Worm (Caenorhabditis elegans): ENCODE results near the gene nex-1.
A peak's percentile ranks its signal among the peaks of the same experiment; 100 is the strongest.

The nex-1 gene

DNA sequence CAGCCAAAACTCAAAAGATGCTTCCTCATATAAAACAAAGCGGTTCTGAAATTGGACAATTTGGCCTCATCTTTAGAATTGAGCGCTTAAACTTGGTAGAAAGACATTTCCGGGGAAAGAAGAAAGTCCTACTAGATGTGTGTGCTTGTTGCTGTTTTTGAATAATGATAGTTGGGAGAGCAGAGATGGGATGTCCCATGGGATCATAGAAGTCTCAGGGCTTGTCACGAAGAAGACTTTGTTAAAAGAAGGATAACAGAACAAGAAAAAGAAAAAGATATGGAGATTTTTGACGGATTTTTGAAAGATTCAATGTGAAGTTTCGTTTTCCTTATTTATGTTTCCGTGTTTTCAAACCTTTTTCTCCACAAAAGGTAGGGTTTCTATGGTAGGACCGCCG lies 6.7 kb upstream of the nex-1 start, which contains the start of gene ZC155.2:
Gene ZC155.2, plus strand, starts transcription at position 301 of the 400 bp plus-strand sequence.
- TF ChIP-seq zfp-2 (tag; optimal IDR thresholded peaks at IDR 0.05) (no peak), nhr-6 (tag; optimal IDR thresholded peaks at IDR 0.05) (no peak), hlh-11 (tag; optimal IDR thresholded peaks at IDR 0.05) (no peak), spr-1 (tag; optimal IDR thresholded peaks at IDR 0.05) (no peak), skn-1 (tag; optimal IDR thresholded peaks at IDR 0.05) (no peak)

DNA sequence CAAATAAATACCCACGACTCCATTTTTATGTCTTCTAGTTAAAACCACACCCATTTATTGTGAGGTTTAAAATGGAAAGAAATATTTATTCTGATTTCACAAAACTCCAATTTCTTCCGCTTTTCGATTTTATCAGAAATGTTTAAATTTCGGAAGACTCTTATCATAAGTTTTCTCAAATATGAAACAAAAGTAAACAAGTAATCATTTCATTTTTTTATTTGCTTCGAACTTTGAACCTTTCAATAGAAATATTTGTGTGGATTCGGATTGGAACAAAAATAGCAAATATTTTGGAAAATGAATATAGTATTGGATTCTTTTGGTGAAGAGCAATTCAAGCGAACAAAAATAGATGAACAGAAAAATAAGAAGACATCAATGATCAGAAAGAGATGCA lies 3.6 kb upstream of the nex-1 start:
- TF ChIP-seq dpl-1 (GFP tag; optimal IDR thresholded peaks at IDR 0.05), result no peak
- TF ChIP-seq daf-16 (GFP tag; optimal IDR thresholded peaks at IDR 0.05), result no peak
- TF ChIP-seq daf-16 (tag; optimal IDR thresholded peaks at IDR 0.05), result peak; percentile 83
- no peak for TF ChIP-seq mdt-29 (GFP tag; IDR thresholded peaks at IDR 0.05)
- TF ChIP-seq F37D6.2 (tag; optimal IDR thresholded peaks at IDR 0.05), result no peak
- no peak for TF ChIP-seq unc-130 (GFP tag; optimal IDR thresholded peaks at IDR 0.05)
- TF ChIP-seq T26A8.4 (GFP tag; IDR thresholded peaks at IDR 0.05), result no peak

DNA sequence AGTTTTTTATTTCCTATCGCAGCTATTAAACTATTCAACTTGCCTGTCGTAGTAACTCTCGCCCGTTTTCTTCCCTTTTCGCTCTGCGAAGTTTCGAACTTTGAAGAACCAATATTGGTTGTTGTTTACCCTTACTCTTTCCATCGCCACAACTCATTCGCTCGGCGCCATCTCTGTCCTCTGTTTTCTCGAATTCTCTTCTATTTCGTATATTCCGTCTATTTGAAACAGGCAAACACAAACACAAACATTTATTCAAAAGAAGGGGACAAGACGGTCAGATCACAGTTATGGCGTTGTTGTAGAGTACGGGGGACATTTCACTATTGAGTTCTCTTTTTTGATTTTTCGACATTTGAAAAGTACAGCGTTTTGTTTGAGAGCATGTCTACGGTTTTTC lies 2.6 kb upstream of the nex-1 start:
- no peak for TF ChIP-seq lim-7 (GFP tag; IDR thresholded peaks at IDR 0.05)
- no peak for TF ChIP-seq ama-1 (optimal IDR thresholded peaks at IDR 0.05)
- no peak for TF ChIP-seq daf-16 (GFP tag; optimal IDR thresholded peaks at IDR 0.05)
- peak; percentile 94 for TF ChIP-seq daf-16 (tag; optimal IDR thresholded peaks at IDR 0.05)
- peak; percentile 35 for TF ChIP-seq nhr-28 (tag; optimal IDR thresholded peaks at IDR 0.05)
- TF ChIP-seq pha-4 (GFP tag; IDR thresholded peaks at IDR 0.05), result no peak
- peak; percentile 72 for TF ChIP-seq pha-4 (tag; optimal IDR thresholded peaks at IDR 0.05)

DNA sequence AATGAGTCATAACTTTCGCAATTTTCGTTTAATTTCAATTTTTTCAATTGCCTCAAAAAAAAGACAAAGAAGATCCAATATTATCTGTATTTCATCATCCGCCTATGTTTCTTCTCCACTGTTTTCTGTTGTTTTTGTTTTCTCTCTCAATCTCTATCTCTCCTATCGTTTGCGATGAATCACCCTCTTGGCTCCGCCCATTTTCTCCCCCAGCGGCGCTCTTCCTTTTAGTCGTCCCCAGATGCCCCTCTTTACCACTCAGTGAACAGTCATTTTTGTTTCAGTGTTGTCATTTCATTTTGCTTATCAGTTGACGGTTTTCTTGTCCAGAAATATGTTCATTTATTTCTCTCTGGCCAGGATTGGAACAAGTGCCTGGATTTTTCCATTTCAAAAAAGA lies 513 bp upstream of the nex-1 start:
- TF ChIP-seq nhr-77 (tag; optimal IDR thresholded peaks at IDR 0.05), result peak; percentile 23
- TF ChIP-seq nhr-41 (GFP tag; IDR thresholded peaks at IDR 0.05), result no peak
- TF ChIP-seq zip-2 (tag; optimal IDR thresholded peaks at IDR 0.05), result no peak
- TF ChIP-seq madf-9 (GFP tag; conservative IDR thresholded peaks at IDR 0.05), result 0 out of 2 replicates have a peak, but pooled peaks have one; percentile 18
- TF ChIP-seq mdt-29 (GFP tag; IDR thresholded peaks at IDR 0.05), result no peak
- TF ChIP-seq set-16 (GFP tag; IDR thresholded peaks at IDR 0.05), result no peak
- no peak for TF ChIP-seq T20F7.1 (GFP tag; optimal IDR thresholded peaks at IDR 0.05)
- no peak for TF ChIP-seq daf-8 (GFP tag; IDR thresholded peaks at IDR 0.05)
- TF ChIP-seq ceh-32 (tag; optimal IDR thresholded peaks at IDR 0.05; ENCODE audit: poor library complexity), result no peak
- no peak for TF ChIP-seq ZK546.5 (tag; optimal IDR thresholded peaks at IDR 0.05)
- TF ChIP-seq lsy-2 (tag; optimal IDR thresholded peaks at IDR 0.05), result peak in 1 of 2 experiments; percentile 21
- peak; percentile 36 for TF ChIP-seq pqm-1 (tag; optimal IDR thresholded peaks at IDR 0.05)
- TF ChIP-seq D1046.2 (GFP tag; IDR thresholded peaks at IDR 0.05), result no peak
- TF ChIP-seq snpc-4 (tag; optimal IDR thresholded peaks at IDR 0.05), result no peak
- TF ChIP-seq hlh-11 (tag; optimal IDR thresholded peaks at IDR 0.05), result peak; percentile 36
- peak; percentile 54 for TF ChIP-seq nhr-6 (tag; optimal IDR thresholded peaks at IDR 0.05)
- no peak for TF ChIP-seq snpc-1.2 (GFP tag; IDR thresholded peaks at IDR 0.05)
- peak; percentile 81 for TF ChIP-seq dve-1 (tag; optimal IDR thresholded peaks at IDR 0.05; ENCODE audit: insufficient read depth)
- no peak for TF ChIP-seq attf-4 (tag; optimal IDR thresholded peaks at IDR 0.05)
- peak; percentile 1 for TF ChIP-seq dpl-1 (GFP tag; optimal IDR thresholded peaks at IDR 0.05)
- TF ChIP-seq zfp-3 (GFP tag; conservative IDR thresholded peaks at IDR 0.05), result no peak
- TF ChIP-seq nhr-28 (tag; optimal IDR thresholded peaks at IDR 0.05), result peak; percentile 52
- no peak for TF ChIP-seq unc-130 (GFP tag; optimal IDR thresholded peaks at IDR 0.05)
- no peak for TF ChIP-seq jun-1 (tag; optimal IDR thresholded peaks at IDR 0.05)
- TF ChIP-seq lin-13 (GFP tag; optimal IDR thresholded peaks at IDR 0.05), result no peak
- peak; percentile 21 for TF ChIP-seq mes-2 (tag; optimal IDR thresholded peaks at IDR 0.05; ENCODE audit: poor library complexity, severe bottlenecking)
- TF ChIP-seq Y5F2A.4 (GFP tag; optimal IDR thresholded peaks at IDR 0.05), result no peak
- TF ChIP-seq daf-12 (tag; optimal IDR thresholded peaks at IDR 0.05), result no peak
- no peak for TF ChIP-seq dmd-9 (GFP tag; IDR thresholded peaks at IDR 0.05)
- TF ChIP-seq ama-1 (optimal IDR thresholded peaks at IDR 0.05), result peak; percentile 51
- no peak for TF ChIP-seq hif-1 (tag; optimal IDR thresholded peaks at IDR 0.05)
- no peak for TF ChIP-seq F10B5.3 (tag; optimal IDR thresholded peaks at IDR 0.05)
- no peak for TF ChIP-seq mdl-1 (tag; optimal IDR thresholded peaks at IDR 0.05)
- no peak for TF ChIP-seq daf-16 (GFP tag; optimal IDR thresholded peaks at IDR 0.05)
- TF ChIP-seq daf-16 (tag; optimal IDR thresholded peaks at IDR 0.05), result peak; percentile 73
- TF ChIP-seq mep-1 (tag; optimal IDR thresholded peaks at IDR 0.05), result peak; percentile 14
- no peak for TF ChIP-seq dmd-6 (GFP tag; IDR thresholded peaks at IDR 0.05)
- TF ChIP-seq pha-4 (GFP tag; IDR thresholded peaks at IDR 0.05), result no peak
- peak; percentile 44 for TF ChIP-seq pha-4 (tag; optimal IDR thresholded peaks at IDR 0.05)

Measured in whole organism, L4 larva.